Fruit fly (Drosophila melanogaster) whole organism, embryonic: Measurements from ENCODE around the gene CG12289.

Source experiments
- CG10147 ChIP-seq: fragments of 200-800 bp; sonication (Bioruptor generic); optimal IDR thresholded peaks from 2 replicates; lab custom pipeline; 2019; ENCODE audit warnings: missing biosample characterization, mild to moderate bottlenecking, missing genetic modification characterization, moderate library complexity
- CG11504 ChIP-seq: fragments of 200-800 bp; sonication (Bioruptor generic); optimal IDR thresholded peaks from 3 replicates; lab custom pipeline; 2019; ENCODE audit warnings: missing biosample characterization, mild to moderate bottlenecking, missing genetic modification characterization, moderate library complexity
- CG11695 ChIP-seq: fragments of 200-800 bp; sonication (Bioruptor generic); IDR thresholded peaks from 3 replicates; pipeline ENCODE4 v1.3.6; 2022; ENCODE audit warnings: missing biosample characterization, missing genetic modification characterization
- CG14441 ChIP-seq: fragments of 200-800 bp; sonication (Bioruptor generic); IDR thresholded peaks from 2 replicates; pipeline ENCODE4 v1.3.6; 2022; ENCODE audit warnings: missing biosample characterization, missing genetic modification characterization
- CG15601 ChIP-seq: fragments of 200-800 bp; sonication (Bioruptor generic); optimal IDR thresholded peaks from 3 replicates; lab custom pipeline; 2019; ENCODE audit warnings: missing biosample characterization, mild to moderate bottlenecking, missing genetic modification characterization, moderate library complexity
- CG16813 ChIP-seq: fragments of 200-800 bp; sonication (Bioruptor generic); IDR thresholded peaks from 3 replicates; pipeline ENCODE4 v1.3.6; 2022; ENCODE audit warnings: missing biosample characterization, missing genetic modification characterization; ENCODE audit not compliant: partially characterized antibody
- CG1792 ChIP-seq: fragments of 200-800 bp; sonication (Bioruptor generic); optimal IDR thresholded peaks from 2 replicates; lab custom pipeline; 2016; ENCODE audit warnings: missing biosample characterization, missing genetic modification characterization
- CG18619 ChIP-seq: fragments of 200-800 bp; sonication (Bioruptor generic); optimal IDR thresholded peaks from 3 replicates; lab custom pipeline; 2017; ENCODE audit warnings: missing biosample characterization, mild to moderate bottlenecking, missing genetic modification characterization
- CG2116 ChIP-seq: fragments of 200-800 bp; sonication (Bioruptor generic); optimal IDR thresholded peaks from 3 replicates; lab custom pipeline; 2018; ENCODE audit warnings: missing biosample characterization, mild to moderate bottlenecking, missing genetic modification characterization
- CG2712 ChIP-seq: fragments of 200-800 bp; optimal IDR thresholded peaks from 3 replicates; lab custom pipeline; 2019; ENCODE audit warnings: missing biosample characterization, mild to moderate bottlenecking, missing genetic modification characterization, moderate library complexity
- CG3281 ChIP-seq: fragments of 200-800 bp; sonication (Bioruptor generic); optimal IDR thresholded peaks from 3 replicates; lab custom pipeline; 2017; ENCODE audit warnings: missing biosample characterization, mild to moderate bottlenecking, missing genetic modification characterization
- CG3838 ChIP-seq: fragments of 200-800 bp; sonication (Bioruptor generic); optimal IDR thresholded peaks from 3 replicates; lab custom pipeline; 2016; ENCODE audit warnings: missing biosample characterization, missing genetic modification characterization
- CG6272 ChIP-seq: fragments of 200-800 bp; sonication (Bioruptor generic); IDR thresholded peaks from 2 replicates; pipeline ENCODE4 v1.3.6; 2022; ENCODE audit warnings: missing biosample characterization, missing genetic modification characterization
- CG7839 ChIP-seq: fragments of 200-800 bp; sonication (Bioruptor generic); optimal IDR thresholded peaks from 3 replicates; lab custom pipeline; 2018; ENCODE audit warnings: missing biosample characterization, mild to moderate bottlenecking, missing genetic modification characterization, moderate library complexity
- CG8765 ChIP-seq: fragments of 200-800 bp; sonication (Bioruptor generic); IDR thresholded peaks from 2 replicates; pipeline ENCODE4 v1.3.6; 2022; ENCODE audit warnings: missing biosample characterization, missing genetic modification characterization
- CG9797 ChIP-seq: fragments of 200-800 bp; sonication (Bioruptor generic); optimal IDR thresholded peaks from 3 replicates; lab custom pipeline; 2018; ENCODE audit warnings: missing biosample characterization, mild to moderate bottlenecking, missing genetic modification characterization
- Dp ChIP-seq: fragments of 200-800 bp; sonication (Bioruptor generic); optimal IDR thresholded peaks from 2 replicates; lab custom pipeline; 2018; ENCODE audit warnings: missing biosample characterization, mild to moderate bottlenecking, missing genetic modification characterization, moderate library complexity
- HLHmδ ChIP-seq: fragments of 200-800 bp; sonication (Bioruptor generic); optimal IDR thresholded peaks from 2 replicates; lab custom pipeline; 2018; ENCODE audit warnings: missing biosample characterization, mild to moderate bottlenecking, missing genetic modification characterization, moderate library complexity
- MESR4 ChIP-seq: fragments of 200-800 bp; sonication (Bioruptor generic); optimal IDR thresholded peaks from 2 replicates; lab custom pipeline; 2018; ENCODE audit warnings: missing biosample characterization, mild to moderate bottlenecking, missing genetic modification characterization, moderate library complexity
- Mad ChIP-seq: fragments of 200-800 bp; sonication (Bioruptor generic); optimal IDR thresholded peaks from 2 replicates; lab custom pipeline; 2016; ENCODE audit warnings: missing biosample characterization, missing genetic modification characterization
- Neu2 ChIP-seq: fragments of 200-800 bp; sonication (Bioruptor generic); optimal IDR thresholded peaks from 3 replicates; lab custom pipeline; 2016; ENCODE audit warnings: missing biosample characterization, missing genetic modification characterization, borderline replicate concordance
- Usf ChIP-seq: fragments of 200-800 bp; sonication (Bioruptor generic); optimal IDR thresholded peaks from 2 replicates; lab custom pipeline; 2017; ENCODE audit warnings: missing genotype, missing biosample characterization, missing genetic modification characterization
- YL-1 ChIP-seq: fragments of 200-800 bp; sonication (Bioruptor generic); optimal IDR thresholded peaks from 3 replicates; lab custom pipeline; 2017; ENCODE audit warnings: missing biosample characterization, mild to moderate bottlenecking, missing genetic modification characterization
- ab ChIP-seq: fragments of 200-800 bp; sonication (Bioruptor generic); optimal IDR thresholded peaks from 2 replicates; lab custom pipeline; 2016; ENCODE audit warnings: missing biosample characterization, missing genetic modification characterization
- ac ChIP-seq: fragments of 200-800 bp; sonication (Bioruptor generic); optimal IDR thresholded peaks from 3 replicates; lab custom pipeline; 2017; ENCODE audit warnings: missing biosample characterization, mild to moderate bottlenecking, missing genetic modification characterization
- amos ChIP-seq: fragments of 200-800 bp; sonication (Bioruptor generic); IDR thresholded peaks from 2 replicates; pipeline ENCODE4 v1.3.6; 2022; ENCODE audit warnings: missing biosample characterization, missing genetic modification characterization; ENCODE audit not compliant: partially characterized antibody
- ara ChIP-seq: fragments of 200-800 bp; sonication (Bioruptor generic); IDR thresholded peaks from 2 replicates; pipeline ENCODE4 v1.3.6; 2022; ENCODE audit warnings: missing biosample characterization, missing genetic modification characterization
- bsh ChIP-seq, 2 experiments: fragments of 200-800 bp; sonication (Bioruptor generic); optimal IDR thresholded peaks; 2 replicates each; lab custom pipeline; 2017 to 2018; ENCODE audit warnings: mild to moderate bottlenecking in 2 of 2, missing biosample characterization in 2 of 2, missing genetic modification characterization in 2 of 2, moderate library complexity in 1 of 2
- btn ChIP-seq: fragments of 200-800 bp; sonication (Bioruptor generic); optimal IDR thresholded peaks from 2 replicates; lab custom pipeline; 2016; ENCODE audit warnings: missing biosample characterization, missing genetic modification characterization
- chn ChIP-seq: fragments of 200-800 bp; sonication (Bioruptor generic); optimal IDR thresholded peaks from 2 replicates; lab custom pipeline; 2016; ENCODE audit warnings: missing biosample characterization, missing genetic modification characterization
- dmrt11E ChIP-seq: fragments of 200-800 bp; sonication (Bioruptor generic); optimal IDR thresholded peaks from 3 replicates; lab custom pipeline; 2018; ENCODE audit warnings: missing biosample characterization, mild to moderate bottlenecking, missing genetic modification characterization, moderate library complexity
- dpn ChIP-seq, 2 experiments: fragments of 200-800 bp; sonication (Bioruptor generic); optimal IDR thresholded peaks; 3 replicates each; lab custom pipeline; 2016; ENCODE audit warnings: missing biosample characterization in 2 of 2, missing genetic modification characterization in 2 of 2
- eve ChIP-seq, 2 experiments: fragments of >200 bp; optimal IDR thresholded peaks; 2 replicates each; lab custom pipeline; 2017; ENCODE audit warnings: missing biosample characterization in 2 of 2, missing genetic modification characterization in 2 of 2
- fd64A ChIP-seq: fragments of 200-800 bp; sonication (Bioruptor generic); optimal IDR thresholded peaks from 3 replicates; lab custom pipeline; 2018; ENCODE audit warnings: missing biosample characterization, mild to moderate bottlenecking, missing genetic modification characterization
- fru ChIP-seq: fragments of >200 bp; optimal IDR thresholded peaks from 2 replicates; lab custom pipeline; 2017
- gcm2 ChIP-seq: fragments of 200-800 bp; sonication (Bioruptor generic); optimal IDR thresholded peaks from 2 replicates; lab custom pipeline; 2016; ENCODE audit warnings: missing biosample characterization, missing genetic modification characterization
- gfzf ChIP-seq: fragments of 200-800 bp; sonication (Bioruptor generic); optimal IDR thresholded peaks from 2 replicates; lab custom pipeline; 2016; ENCODE audit warnings: missing biosample characterization, mild to moderate bottlenecking, missing genetic modification characterization, moderate library complexity
- jumu ChIP-seq: fragments of 200-800 bp; sonication (Bioruptor generic); optimal IDR thresholded peaks from 3 replicates; lab custom pipeline; 2016; ENCODE audit warnings: missing biosample characterization, missing genetic modification characterization
- knrl ChIP-seq: fragments of 200-800 bp; sonication (Bioruptor generic); IDR thresholded peaks from 3 replicates; pipeline ENCODE4 v1.3.6; 2022; ENCODE audit warnings: missing biosample characterization, missing genetic modification characterization; ENCODE audit not compliant: partially characterized antibody
- lilli ChIP-seq: fragments of 200-800 bp; sonication (Bioruptor generic); optimal IDR thresholded peaks from 3 replicates; lab custom pipeline; 2016; ENCODE audit warnings: missing biosample characterization, missing genetic modification characterization
- nom ChIP-seq: fragments of 200-800 bp; sonication (Bioruptor generic); optimal IDR thresholded peaks from 2 replicates; lab custom pipeline; 2017; ENCODE audit warnings: missing biosample characterization, missing genetic modification characterization, mild to moderate bottlenecking, moderate library complexity, missing genetic modification reagents
- org-1 ChIP-seq: fragments of 200-800 bp; sonication (Bioruptor generic); optimal IDR thresholded peaks from 2 replicates; lab custom pipeline; 2017; ENCODE audit warnings: missing biosample characterization, missing genetic modification characterization
- pb ChIP-seq: fragments of 200-800 bp; sonication (Bioruptor generic); optimal IDR thresholded peaks from 3 replicates; lab custom pipeline; 2016; ENCODE audit warnings: missing biosample characterization, missing genetic modification characterization
- ranshi ChIP-seq: fragments of 200-800 bp; sonication (Bioruptor generic); IDR thresholded peaks from 2 replicates; pipeline ENCODE4 v1.3.6; 2022; ENCODE audit warnings: missing biosample characterization, missing genetic modification characterization
- row ChIP-seq: fragments of 200-800 bp; sonication (Bioruptor generic); IDR thresholded peaks from 3 replicates; pipeline ENCODE4 v1.3.6; 2022; ENCODE audit warnings: missing biosample characterization, missing genetic modification characterization
- schlank ChIP-seq: fragments of 200-800 bp; sonication (Bioruptor generic); optimal IDR thresholded peaks from 2 replicates; lab custom pipeline; 2018; ENCODE audit warnings: missing biosample characterization, mild to moderate bottlenecking, missing genetic modification characterization
- shn ChIP-seq: fragments of 200-800 bp; sonication (Bioruptor generic); optimal IDR thresholded peaks from 3 replicates; lab custom pipeline; 2016; ENCODE audit warnings: missing biosample characterization, missing genetic modification characterization
- slp2 ChIP-seq: fragments of 200-800 bp; sonication (Bioruptor generic); optimal IDR thresholded peaks from 2 replicates; lab custom pipeline; 2016; ENCODE audit warnings: missing biosample characterization, missing genetic modification characterization
- sr ChIP-seq: fragments of 200-800 bp; sonication (Bioruptor generic); IDR thresholded peaks from 3 replicates; pipeline ENCODE4 v1.3.6; 2022; ENCODE audit warnings: missing biosample characterization, missing genetic modification characterization
- trem ChIP-seq: fragments of 200-800 bp; optimal IDR thresholded peaks from 3 replicates; lab custom pipeline; 2019; ENCODE audit warnings: missing biosample characterization, mild to moderate bottlenecking, missing genetic modification characterization, moderate library complexity
- zen ChIP-seq: fragments of 200-800 bp; sonication (Bioruptor generic); optimal IDR thresholded peaks from 3 replicates; lab custom pipeline; 2018; ENCODE audit warnings: missing biosample characterization, mild to moderate bottlenecking, missing genetic modification characterization, moderate library complexity

The CG12289 gene

DNA sequence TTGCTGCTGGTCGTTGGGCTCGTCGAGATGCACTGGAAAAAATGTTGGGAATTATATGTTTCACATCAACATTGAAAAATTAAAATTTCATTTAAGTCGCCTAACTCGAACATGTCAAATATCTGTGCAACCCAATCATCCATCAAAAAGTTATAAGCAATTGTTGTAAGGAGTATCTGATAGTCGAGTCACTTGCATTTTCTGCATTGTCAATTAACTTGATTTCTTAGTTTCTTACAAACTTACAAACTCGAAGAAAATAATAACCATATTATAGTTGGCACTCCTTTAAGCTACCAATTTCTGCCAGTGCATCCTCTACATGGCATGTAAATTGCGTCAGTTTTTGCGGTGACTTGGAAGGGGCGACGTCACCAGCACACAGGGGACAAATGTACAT is 24.9 kb upstream of the CG12289 start (continued):
- TF ChIP-seq eve (GFP tag; optimal IDR thresholded peaks at IDR 0.05; lab: Kevin White, UChicago) (peak in 1 of 2 experiments; percentile 67), lilli (peak; percentile 30), CG3281 (GFP tag; lab: Kevin White, UChicago) (peak; percentile 23), bsh (GFP tag; optimal IDR thresholded peaks at IDR 0.05; lab: Kevin White, UChicago) (peak in 1 of 2 experiments; percentile 51), CG1792 (GFP tag; lab: Kevin White, UChicago) (no peak), schlank (tag; lab: Kevin White, UChicago) (no peak), CG11504 (tag; lab: Kevin White, UChicago) (peak; percentile 67), CG2116 (no peak), org-1 (GFP tag; lab: Kevin White, UChicago) (peak; percentile 33), btn (GFP tag; lab: Kevin White, UChicago) (peak; percentile 29), ab (no peak), knrl (GFP tag; lab: Robert Waterston, UW) (no peak), HLHmδ (GFP tag; lab: Kevin White, UChicago) (no peak), CG18619 (peak; percentile 32), ranshi (GFP tag; lab: Robert Waterston, UW) (peak; percentile 4; the same call in 1 of the 2 replicates), YL-1 (GFP tag; lab: Kevin White, UChicago) (no peak), dpn (GFP tag; optimal IDR thresholded peaks at IDR 0.05; lab: Kevin White, UChicago) (peak in 1 of 2 experiments; percentile 42), amos (GFP tag; lab: Robert Waterston, UW) (no peak), CG7839 (tag; lab: Kevin White, UChicago) (peak; percentile 62), ac (GFP tag; lab: Kevin White, UChicago) (no peak), slp2 (GFP tag; lab: Kevin White, UChicago) (no peak), zen (tag; lab: Kevin White, UChicago) (peak; percentile 25), CG11695 (GFP tag; lab: Robert Waterston, UW) (0 out of 3 replicates have a peak, but pooled peaks have one; percentile 37), CG2712 (tag; lab: Kevin White, UChicago) (peak; percentile 68), chn (GFP tag; lab: Kevin White, UChicago) (peak; percentile 53), fd64A (GFP tag; lab: Kevin White, UChicago) (no peak), CG16813 (GFP tag; lab: Robert Waterston, UW) (peak; percentile 54; the same call in 2 of the 3 replicates), CG10147 (GFP tag; lab: Kevin White, UChicago) (no peak), dmrt11E (tag; lab: Kevin White, UChicago) (peak; percentile 41), fru (lab: Kevin White, UChicago) (no peak), trem (tag; lab: Kevin White, UChicago) (no peak), Neu2 (GFP tag; lab: Kevin White, UChicago) (no peak), ara (GFP tag; lab: Robert Waterston, UW) (no peak), Mad (no peak), jumu (GFP tag; lab: Kevin White, UChicago) (no peak), nom (GFP tag; lab: Kevin White, UChicago) (no peak), CG3838 (no peak), gfzf (GFP tag; lab: Kevin White, UChicago) (no peak), shn (GFP tag; lab: Kevin White, UChicago) (peak; percentile 7), CG9797 (GFP tag; lab: Kevin White, UChicago) (no peak), CG6272 (no peak), sr (GFP tag; lab: Robert Waterston, UW) (no peak), CG14441 (GFP tag; lab: Robert Waterston, UW) (no peak), MESR4 (no peak), gcm2 (GFP tag; lab: Kevin White, UChicago) (no peak), row (peak; percentile 39; the same call in 2 of the 3 replicates), CG15601 (tag; lab: Kevin White, UChicago) (no peak), Usf (GFP tag; lab: Kevin White, UChicago) (peak; percentile 18), pb (GFP tag; lab: Kevin White, UChicago) (peak; percentile 39), Dp (GFP tag; lab: Kevin White, UChicago) (no peak), CG8765 (GFP tag; lab: Robert Waterston, UW) (no peak)
